Fruit fly (Drosophila melanogaster) whole organism, embryonic: ENCODE data around the gene Polr1D.

Experiments used
- Blimp-1 ChIP-seq: fragments of 200-800 bp; sonication (Bioruptor generic); optimal IDR thresholded peaks from 3 replicates; lab custom pipeline; 2018; ENCODE audit warnings: missing biosample characterization, missing genetic modification characterization, mild to moderate bottlenecking, moderate library complexity, missing genetic modification reagents
- BtbVII ChIP-seq: fragments of 200-800 bp; sonication (Bioruptor generic); optimal IDR thresholded peaks from 3 replicates; lab custom pipeline; 2017; ENCODE audit warnings: missing biosample characterization, mild to moderate bottlenecking, missing genetic modification characterization
- CG1024 ChIP-seq: fragments of 200-800 bp; sonication (Bioruptor generic); IDR thresholded peaks from 2 replicates; pipeline ENCODE4 v1.3.6; 2022; ENCODE audit warnings: missing biosample characterization, missing genetic modification characterization
- CG1233 ChIP-seq: fragments of 200-800 bp; sonication (Bioruptor generic); optimal IDR thresholded peaks from 4 replicates; lab custom pipeline; 2018; ENCODE audit warnings: missing biosample characterization, mild to moderate bottlenecking, missing genetic modification characterization
- CG13624 ChIP-seq: fragments of 200-800 bp; sonication (Bioruptor generic); optimal IDR thresholded peaks from 2 replicates; lab custom pipeline; 2016; ENCODE audit warnings: missing biosample characterization, missing genetic modification characterization
- CG15696 ChIP-seq: fragments of 200-800 bp; sonication (Bioruptor generic); optimal IDR thresholded peaks from 2 replicates; lab custom pipeline; 2019; ENCODE audit warnings: missing biosample characterization, mild to moderate bottlenecking, missing genetic modification characterization, moderate library complexity
- CG2120 ChIP-seq: fragments of 200-800 bp; sonication (Bioruptor generic); optimal IDR thresholded peaks from 3 replicates; lab custom pipeline; 2016; ENCODE audit warnings: missing biosample characterization, missing genetic modification characterization
- CG2875 ChIP-seq: fragments of 200-800 bp; sonication (Bioruptor generic); optimal IDR thresholded peaks from 2 replicates; lab custom pipeline; 2017; ENCODE audit warnings: missing biosample characterization, mild to moderate bottlenecking, missing genetic modification characterization, missing genetic modification reagents
- CG30020 ChIP-seq: fragments of 200-800 bp; optimal IDR thresholded peaks from 2 replicates; lab custom pipeline; 2019; ENCODE audit warnings: missing biosample characterization, mild to moderate bottlenecking, missing genetic modification characterization, moderate library complexity
- CG3065 ChIP-seq: fragments of 200-800 bp; sonication (Bioruptor generic); optimal IDR thresholded peaks from 2 replicates; lab custom pipeline; 2016; ENCODE audit warnings: missing biosample characterization, missing genetic modification characterization
- CG31224 ChIP-seq: fragments of 200-800 bp; sonication (Bioruptor generic); IDR thresholded peaks from 2 replicates; pipeline ENCODE4 v1.3.6; 2022; ENCODE audit warnings: missing biosample characterization, missing genetic modification characterization
- CG31388 ChIP-seq: fragments of 200-800 bp; sonication (Bioruptor generic); optimal IDR thresholded peaks from 2 replicates; lab custom pipeline; 2016; ENCODE audit warnings: missing biosample characterization, missing genetic modification characterization
- CG34376 ChIP-seq: fragments of 200-800 bp; sonication (Bioruptor generic); optimal IDR thresholded peaks from 2 replicates; lab custom pipeline; 2018; ENCODE audit warnings: missing biosample characterization, mild to moderate bottlenecking, missing genetic modification characterization
- CG42726 ChIP-seq: fragments of 200-800 bp; sonication (Bioruptor generic); IDR thresholded peaks from 2 replicates; pipeline ENCODE4 v1.3.6; 2022; ENCODE audit warnings: missing biosample characterization, missing genetic modification characterization; ENCODE audit not compliant: partially characterized antibody
- CG4730 ChIP-seq: fragments of 200-800 bp; sonication (Bioruptor generic); IDR thresholded peaks from 2 replicates; pipeline ENCODE4 v1.3.6; 2022; ENCODE audit warnings: missing biosample characterization, missing genetic modification characterization
- CG4820 ChIP-seq: fragments of 200-800 bp; sonication (Bioruptor generic); optimal IDR thresholded peaks from 3 replicates; lab custom pipeline; 2016; ENCODE audit warnings: missing biosample characterization, missing genetic modification characterization
- CG5245 ChIP-seq: fragments of 200-800 bp; sonication (Bioruptor generic); optimal IDR thresholded peaks from 3 replicates; lab custom pipeline; 2016; ENCODE audit warnings: missing biosample characterization, missing genetic modification characterization
- CG7271 ChIP-seq: fragments of 200-800 bp; sonication (Bioruptor generic); optimal IDR thresholded peaks from 2 replicates; lab custom pipeline; 2018; ENCODE audit warnings: missing biosample characterization, mild to moderate bottlenecking, missing genetic modification characterization, moderate library complexity
- CG7839 ChIP-seq: fragments of 200-800 bp; sonication (Bioruptor generic); optimal IDR thresholded peaks from 3 replicates; lab custom pipeline; 2018; ENCODE audit warnings: missing biosample characterization, mild to moderate bottlenecking, missing genetic modification characterization, moderate library complexity
- CoRest ChIP-seq: fragments of 200-800 bp; sonication (Bioruptor generic); optimal IDR thresholded peaks from 3 replicates; lab custom pipeline; 2018; ENCODE audit warnings: missing biosample characterization, mild to moderate bottlenecking, missing genetic modification characterization, moderate library complexity
- Dad ChIP-seq: fragments of 200-800 bp; sonication (Bioruptor generic); optimal IDR thresholded peaks from 3 replicates; lab custom pipeline; 2016; ENCODE audit warnings: missing biosample characterization, missing genetic modification characterization
- E2f2 ChIP-seq: fragments of 200-800 bp; sonication (Bioruptor generic); IDR thresholded peaks from 2 replicates; pipeline ENCODE4 v1.3.6; 2022; ENCODE audit warnings: missing biosample characterization, missing genetic modification characterization
- Ets97D ChIP-seq: fragments of 200-800 bp; sonication (Bioruptor generic); optimal IDR thresholded peaks from 3 replicates; lab custom pipeline; 2016; ENCODE audit warnings: missing biosample characterization, missing genetic modification characterization
- HHEX ChIP-seq: fragments of 200-800 bp; sonication (Bioruptor generic); optimal IDR thresholded peaks from 3 replicates; lab custom pipeline; 2017; ENCODE audit warnings: missing biosample characterization, mild to moderate bottlenecking, missing genetic modification characterization, missing genetic modification reagents
- Hr3 ChIP-seq: fragments of 200-800 bp; sonication (Bioruptor generic); optimal IDR thresholded peaks from 3 replicates; lab custom pipeline; 2016; ENCODE audit warnings: missing biosample characterization, missing genetic modification characterization
- NFAT ChIP-seq: fragments of 200-800 bp; sonication (Bioruptor generic); IDR thresholded peaks from 2 replicates; pipeline ENCODE4 v1.3.6; 2022; ENCODE audit warnings: missing biosample characterization, missing genetic modification characterization
- Neu2 ChIP-seq: fragments of 200-800 bp; sonication (Bioruptor generic); optimal IDR thresholded peaks from 3 replicates; lab custom pipeline; 2016; ENCODE audit warnings: missing biosample characterization, missing genetic modification characterization, borderline replicate concordance
- Nf-YC ChIP-seq: fragments of 200-800 bp; optimal IDR thresholded peaks from 3 replicates; lab custom pipeline; 2019; ENCODE audit warnings: missing biosample characterization, mild to moderate bottlenecking, missing genetic modification characterization, moderate library complexity
- NfI ChIP-seq: fragments of 200-800 bp; sonication (Bioruptor generic); optimal IDR thresholded peaks from 3 replicates; lab custom pipeline; 2018; ENCODE audit warnings: missing biosample characterization, mild to moderate bottlenecking, missing genetic modification characterization, moderate library complexity
- Poxn ChIP-seq: fragments of 200-800 bp; sonication (Bioruptor generic); IDR thresholded peaks from 2 replicates; pipeline ENCODE4 v1.3.6; 2022; ENCODE audit warnings: missing biosample characterization, missing genetic modification characterization
- Ptx1 ChIP-seq: fragments of 200-800 bp; sonication (Bioruptor generic); IDR thresholded peaks from 2 replicates; pipeline ENCODE4 v1.3.6; 2022; ENCODE audit warnings: missing biosample characterization, missing genetic modification characterization
- Six4 ChIP-seq: fragments of 200-800 bp; sonication (Bioruptor generic); optimal IDR thresholded peaks from 2 replicates; lab custom pipeline; 2016; ENCODE audit warnings: missing biosample characterization, missing genetic modification characterization
- Spps ChIP-seq: fragments of 200-800 bp; sonication (Bioruptor generic); optimal IDR thresholded peaks from 2 replicates; lab custom pipeline; 2018; ENCODE audit warnings: missing biosample characterization, mild to moderate bottlenecking, missing genetic modification characterization
- Tbp ChIP-seq: fragments of >200 bp; optimal IDR thresholded peaks from 2 replicates; lab custom pipeline; 2018; ENCODE audit warnings: missing biosample characterization, missing genetic modification characterization
- Xrp1 ChIP-seq: fragments of 200-800 bp; sonication (Bioruptor generic); IDR thresholded peaks from 2 replicates; pipeline ENCODE4 v1.3.6; 2022; ENCODE audit warnings: missing biosample characterization, missing genetic modification characterization
- ab ChIP-seq: fragments of 200-800 bp; sonication (Bioruptor generic); optimal IDR thresholded peaks from 2 replicates; lab custom pipeline; 2016; ENCODE audit warnings: missing biosample characterization, missing genetic modification characterization
- ara ChIP-seq: fragments of 200-800 bp; sonication (Bioruptor generic); IDR thresholded peaks from 2 replicates; pipeline ENCODE4 v1.3.6; 2022; ENCODE audit warnings: missing biosample characterization, missing genetic modification characterization
- cas ChIP-seq: fragments of 200-800 bp; sonication (Bioruptor generic); IDR thresholded peaks from 2 replicates; pipeline ENCODE4 v1.3.6; 2022; ENCODE audit warnings: missing biosample characterization, missing genetic modification characterization
- eve ChIP-seq, 2 experiments: fragments of >200 bp; optimal IDR thresholded peaks; 2 replicates each; lab custom pipeline; 2017; ENCODE audit warnings: missing biosample characterization in 2 of 2, missing genetic modification characterization in 2 of 2
- exex ChIP-seq: fragments of 200-800 bp; sonication (Bioruptor generic); optimal IDR thresholded peaks from 4 replicates; lab custom pipeline; 2018; ENCODE audit warnings: missing biosample characterization, mild to moderate bottlenecking, missing genetic modification characterization, moderate library complexity
- fru ChIP-seq: fragments of >200 bp; optimal IDR thresholded peaks from 2 replicates; lab custom pipeline; 2017
- inv ChIP-seq: fragments of 200-800 bp; sonication (Bioruptor generic); IDR thresholded peaks from 2 replicates; pipeline ENCODE4 v1.3.6; 2022; ENCODE audit warnings: missing biosample characterization, missing genetic modification characterization; ENCODE audit not compliant: partially characterized antibody
- kni ChIP-seq: fragments of 200-800 bp; sonication (Bioruptor generic); optimal IDR thresholded peaks from 3 replicates; lab custom pipeline; 2017; ENCODE audit warnings: mild to moderate bottlenecking, missing biosample characterization, missing genetic modification reagents, missing genetic modification characterization
- nerfin-1 ChIP-seq: fragments of 200-800 bp; sonication (Bioruptor generic); optimal IDR thresholded peaks from 3 replicates; lab custom pipeline; 2019; ENCODE audit warnings: missing biosample characterization, mild to moderate bottlenecking, missing genetic modification characterization, moderate library complexity
- nmo ChIP-seq: fragments of 200-800 bp; sonication (Bioruptor generic); optimal IDR thresholded peaks from 2 replicates; lab custom pipeline; 2018; ENCODE audit warnings: missing biosample characterization, mild to moderate bottlenecking, missing genetic modification characterization, moderate library complexity
- peb ChIP-seq: fragments of 200-800 bp; sonication (Bioruptor generic); IDR thresholded peaks from 2 replicates; pipeline ENCODE4 v1.3.6; 2022; ENCODE audit warnings: missing biosample characterization, missing genetic modification characterization
- prd ChIP-seq, 3 experiments: fragments of >200 bp in 2 of 3; fragments of 200-800 bp in 1 of 3; sonication (Bioruptor generic) in 1 of 3; optimal IDR thresholded peaks in 2 of 3; IDR thresholded peaks in 1 of 3; 2 replicates in 2 of 3; 3 replicates in 1 of 3; pipeline versions ENCODE4 v1.3.6 to Lab custom; 2017 to 2022; ENCODE audit warnings: missing biosample characterization in 1 of 3, missing genetic modification characterization in 1 of 3
- psq ChIP-seq: fragments of 200-800 bp; sonication (Bioruptor generic); optimal IDR thresholded peaks from 2 replicates; lab custom pipeline; 2017; ENCODE audit warnings: missing biosample characterization, missing genetic modification characterization
- pzg ChIP-seq: fragments of 200-800 bp; sonication (Bioruptor generic); optimal IDR thresholded peaks from 3 replicates; lab custom pipeline; 2018; ENCODE audit warnings: missing biosample characterization, mild to moderate bottlenecking, missing genetic modification characterization, moderate library complexity
- ro ChIP-seq: fragments of 200-800 bp; sonication (Bioruptor generic); IDR thresholded peaks from 2 replicates; pipeline ENCODE4 v1.3.6; 2022; ENCODE audit warnings: missing biosample characterization, missing genetic modification characterization
- sna ChIP-seq: fragments of 200-800 bp; sonication (Bioruptor generic); IDR thresholded peaks from 2 replicates; pipeline ENCODE4 v1.3.6; 2022; ENCODE audit warnings: missing biosample characterization, missing genetic modification characterization; ENCODE audit not compliant: partially characterized antibody
- sqz ChIP-seq: fragments of 200-800 bp; sonication (Bioruptor generic); optimal IDR thresholded peaks from 3 replicates; lab custom pipeline; 2018; ENCODE audit warnings: missing biosample characterization, mild to moderate bottlenecking, missing genetic modification characterization

The Polr1D gene

dm6 chr2L:19140984-19141262 lies 5.9 kb upstream of the Polr1D start (continued):
- TF ChIP-seq exex (tag; lab: Kevin White, UChicago): no peak
- no peak for TF ChIP-seq sna
- TF ChIP-seq CG7839 (tag; lab: Kevin White, UChicago): peak; percentile 65
- TF ChIP-seq CG5245 (GFP tag; lab: Kevin White, UChicago): peak; percentile 37
- 0 out of 2 replicates have a peak, but pooled peaks have one; percentile 14 for TF ChIP-seq CG31224
- TF ChIP-seq ab (GFP tag; lab: Kevin White, UChicago): no peak
- no peak for TF ChIP-seq CG4820 (GFP tag; lab: Kevin White, UChicago)
- TF ChIP-seq Spps (tag; lab: Kevin White, UChicago): no peak
- TF ChIP-seq Ptx1 (GFP tag; lab: Robert Waterston, UW): peak; percentile 49; the same call in 1 of the 2 replicates
- TF ChIP-seq CG31388: no peak
- TF ChIP-seq Tbp (GFP tag; lab: Kevin White, UChicago): no peak
- no peak for TF ChIP-seq ro (GFP tag; lab: Robert Waterston, UW)
- no peak for TF ChIP-seq nerfin-1 (tag; lab: Kevin White, UChicago)
- no peak for TF ChIP-seq E2f2 (GFP tag; lab: Robert Waterston, UW)
- no peak for TF ChIP-seq CG30020 (tag; lab: Kevin White, UChicago)
- TF ChIP-seq CG42726: no peak
- TF ChIP-seq Six4 (GFP tag; lab: Kevin White, UChicago): no peak
- TF ChIP-seq kni (GFP tag; lab: Kevin White, UChicago): no peak
- peak; percentile 12 for TF ChIP-seq CG34376 (GFP tag; lab: Kevin White, UChicago)
- TF ChIP-seq HHEX (GFP tag; lab: Kevin White, UChicago): no peak
- no peak for TF ChIP-seq psq (GFP tag; lab: Kevin White, UChicago)
- peak; percentile 84 for TF ChIP-seq CG2120 (GFP tag; lab: Kevin White, UChicago)
- no peak for TF ChIP-seq CG4730 (GFP tag; lab: Robert Waterston, UW)
- TF ChIP-seq cas: no peak
- TF ChIP-seq Dad: peak; percentile 24
- TF ChIP-seq CG15696 (tag; lab: Kevin White, UChicago): no peak
- peak; percentile 8; the same call in 1 of the 2 replicates for TF ChIP-seq NFAT (GFP tag; lab: Robert Waterston, UW)
- TF ChIP-seq sqz: no peak
- TF ChIP-seq ara: no peak
- TF ChIP-seq Hr3: peak; percentile 2
- TF ChIP-seq CG7271 (tag; lab: Kevin White, UChicago): no peak
- TF ChIP-seq CG2875 (GFP tag; lab: Kevin White, UChicago): no peak
- TF ChIP-seq CoRest (tag; lab: Kevin White, UChicago): no peak
- no peak for TF ChIP-seq CG1024 (GFP tag; lab: Robert Waterston, UW)
- TF ChIP-seq CG13624: peak; percentile 66
- no peak for TF ChIP-seq BtbVII (GFP tag; lab: Kevin White, UChicago)
- TF ChIP-seq Ets97D (GFP tag; lab: Kevin White, UChicago): no peak
- TF ChIP-seq Blimp-1: no peak
- no peak for TF ChIP-seq Neu2 (GFP tag; lab: Kevin White, UChicago)
- TF ChIP-seq peb (GFP tag; lab: Robert Waterston, UW): no peak
- peak; percentile 5 for TF ChIP-seq NfI (GFP tag; lab: Kevin White, UChicago)
- TF ChIP-seq nmo (GFP tag; lab: Kevin White, UChicago): peak; percentile 25
- TF ChIP-seq inv (GFP tag; lab: Robert Waterston, UW): no peak
- TF ChIP-seq CG1233 (GFP tag; lab: Kevin White, UChicago): no peak
- no peak for TF ChIP-seq Poxn (GFP tag; lab: Robert Waterston, UW)
- TF ChIP-seq prd (optimal IDR thresholded peaks at IDR 0.05; lab: Kevin White, UChicago): no peak
- peak; percentile 42; the same call in 2 of the 3 replicates for TF ChIP-seq prd (GFP tag; IDR thresholded peaks at IDR 0.05; lab: Robert Waterston, UW)
- no peak for TF ChIP-seq Nf-YC (tag; lab: Kevin White, UChicago)
- peak in 1 of 2 experiments; percentile 47 for TF ChIP-seq eve (GFP tag; optimal IDR thresholded peaks at IDR 0.05; lab: Kevin White, UChicago)
- no peak for TF ChIP-seq pzg
- no peak for TF ChIP-seq fru (lab: Kevin White, UChicago)
- peak; percentile 26; the same call in 1 of the 2 replicates for TF ChIP-seq Xrp1 (GFP tag; lab: Robert Waterston, UW)
- TF ChIP-seq CG3065 (GFP tag; lab: Kevin White, UChicago): no peak
